Worm (Caenorhabditis elegans): ENCODE data around the gene T03D8.6.

T03D8.6 gene

DNA sequence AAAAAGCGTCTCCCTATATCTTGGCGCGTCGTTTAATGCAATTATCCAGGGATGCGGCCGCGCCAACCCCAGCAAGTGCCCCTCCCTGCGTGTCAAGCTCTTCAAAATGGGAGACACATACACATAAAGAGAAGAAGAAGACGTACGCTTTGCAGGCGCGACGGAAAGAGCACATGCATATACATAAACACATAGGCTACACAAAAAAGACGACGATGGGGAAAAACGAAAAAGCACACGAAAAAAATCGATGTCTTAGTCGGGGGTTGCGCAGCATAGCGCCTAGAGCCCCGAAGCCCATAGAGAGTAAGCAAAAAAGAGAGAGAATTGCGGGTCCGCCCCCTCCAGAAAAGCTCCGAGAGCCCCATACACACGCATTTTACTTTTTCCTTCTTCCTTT is 31.0 kb downstream of the T03D8.6 start, which contains the start of gene tpan-1 (continued):
- TF ChIP-seq nhr-47 (tag; optimal IDR thresholded peaks at IDR 0.05) (peak; percentile 68), dsc-1 (tag; optimal IDR thresholded peaks at IDR 0.05) (peak; percentile 19), nhr-19 (GFP tag; conservative IDR thresholded peaks at IDR 0.05) (peak; percentile 36; the same call in 1 of the 2 replicates), mdl-1 (tag; optimal IDR thresholded peaks at IDR 0.05) (peak in 1 of 2 experiments; percentile 38), snpc-4 (tag; optimal IDR thresholded peaks at IDR 0.05) (peak; percentile 34), vab-15 (tag; optimal IDR thresholded peaks at IDR 0.05) (no peak), aha-1 (tag; optimal IDR thresholded peaks at IDR 0.05) (no peak), dpl-1 (GFP tag; optimal IDR thresholded peaks at IDR 0.05) (peak in 1 of 3 experiments; percentile 27), unc-86 (tag; optimal IDR thresholded peaks at IDR 0.05) (peak; percentile 62), fkh-10 (GFP tag; optimal IDR thresholded peaks at IDR 0.05) (peak; percentile 82)

DNA sequence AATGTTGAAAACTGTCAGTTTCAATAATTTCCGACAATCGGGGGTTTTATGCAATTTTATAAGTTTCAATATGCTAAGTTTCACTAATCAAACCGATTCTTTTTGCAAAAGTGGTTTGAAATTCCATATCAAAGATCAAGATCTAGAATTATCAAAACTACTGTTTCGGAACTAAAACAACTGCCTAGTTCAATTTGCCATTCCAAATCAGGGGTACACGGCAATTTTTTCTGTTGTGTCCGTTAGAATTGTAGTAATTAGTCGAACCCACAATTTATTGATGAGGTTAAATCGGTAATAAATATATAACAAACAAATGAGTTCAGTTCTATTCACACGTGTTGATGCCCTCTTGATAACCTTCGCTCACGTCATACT is 34.3 kb downstream of the T03D8.6 start:
- TF ChIP-seq grh-1 (GFP tag; IDR thresholded peaks at IDR 0.05) (no peak), lin-14 (GFP tag; optimal IDR thresholded peaks at IDR 0.05) (no peak), efl-1 (optimal IDR thresholded peaks at IDR 0.05) (no peak), efl-1 (GFP tag; optimal IDR thresholded peaks at IDR 0.05 in 1 of 2) (peak in 1 of 2 experiments; percentile 64), rnt-1 (tag; optimal IDR thresholded peaks at IDR 0.05) (no peak)

DNA sequence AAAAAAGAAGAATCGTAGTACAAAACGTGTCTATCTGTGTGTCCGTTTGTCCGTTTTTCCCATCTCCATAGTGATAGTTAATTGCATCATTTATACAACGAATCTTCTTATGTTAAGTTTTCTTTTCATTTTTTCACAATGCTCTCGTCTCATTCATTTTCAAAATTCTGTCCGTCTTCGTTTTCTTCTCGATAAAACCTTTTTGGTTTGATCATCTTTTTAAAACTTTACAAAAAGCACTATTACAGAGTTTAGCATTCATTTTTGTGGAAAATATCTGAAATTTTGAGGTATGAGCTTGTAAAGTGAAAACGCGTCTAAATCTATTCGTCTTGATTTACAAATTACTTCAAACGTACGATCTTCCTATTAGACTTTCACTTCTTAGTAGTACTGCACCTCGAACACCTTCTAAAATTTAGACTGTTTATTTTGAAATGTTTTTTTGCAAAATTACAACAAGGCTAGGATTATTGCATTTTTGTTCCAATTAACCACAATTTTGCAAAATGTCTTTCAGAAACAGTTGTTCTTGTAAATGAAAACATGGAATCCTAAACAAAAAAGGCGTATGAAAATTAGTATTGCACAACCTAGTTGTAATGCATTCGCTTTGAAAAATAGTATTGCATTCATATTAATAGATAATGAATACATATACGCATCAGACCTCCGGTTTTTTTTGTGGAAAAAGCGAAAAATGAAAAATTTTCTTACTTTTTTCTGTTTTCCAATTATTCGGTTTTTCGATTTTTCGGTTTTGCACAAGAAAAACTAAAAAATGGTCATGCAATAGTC is 34.9 kb downstream of the T03D8.6 start:
- TF ChIP-seq aly-2 (tag; optimal IDR thresholded peaks at IDR 0.05): no peak
- no peak for TF ChIP-seq nhr-84 (tag; optimal IDR thresholded peaks at IDR 0.05)
- no peak for TF ChIP-seq ces-1 (GFP tag; optimal IDR thresholded peaks at IDR 0.05)
- no peak for TF ChIP-seq unc-30 (tag; optimal IDR thresholded peaks at IDR 0.05)
- no peak for TF ChIP-seq C34B4.2 (tag; optimal IDR thresholded peaks at IDR 0.05)
- TF ChIP-seq lin-39 (tag; optimal IDR thresholded peaks at IDR 0.05): peak; percentile 46
- peak; percentile 9 for TF ChIP-seq nhr-47 (tag; optimal IDR thresholded peaks at IDR 0.05)
- peak; percentile 39 for TF ChIP-seq egl-13 (tag; optimal IDR thresholded peaks at IDR 0.05)
- no peak for TF ChIP-seq unc-98 (GFP tag; IDR thresholded peaks at IDR 0.05)
- TF ChIP-seq ztf-4 (tag; optimal IDR thresholded peaks at IDR 0.05): peak; percentile 37
- no peak for TF ChIP-seq ceh-82 (tag; optimal IDR thresholded peaks at IDR 0.05)
- TF ChIP-seq efl-3 (GFP tag; optimal IDR thresholded peaks at IDR 0.05): no peak
- TF ChIP-seq unc-62 (GFP tag; optimal IDR thresholded peaks at IDR 0.05): no peak
- TF ChIP-seq ama-1 (optimal IDR thresholded peaks at IDR 0.05): peak; percentile 66
- TF ChIP-seq nhr-20 (tag; optimal IDR thresholded peaks at IDR 0.05): no peak
- TF ChIP-seq lin-14 (GFP tag; optimal IDR thresholded peaks at IDR 0.05): peak; percentile 12

DNA sequence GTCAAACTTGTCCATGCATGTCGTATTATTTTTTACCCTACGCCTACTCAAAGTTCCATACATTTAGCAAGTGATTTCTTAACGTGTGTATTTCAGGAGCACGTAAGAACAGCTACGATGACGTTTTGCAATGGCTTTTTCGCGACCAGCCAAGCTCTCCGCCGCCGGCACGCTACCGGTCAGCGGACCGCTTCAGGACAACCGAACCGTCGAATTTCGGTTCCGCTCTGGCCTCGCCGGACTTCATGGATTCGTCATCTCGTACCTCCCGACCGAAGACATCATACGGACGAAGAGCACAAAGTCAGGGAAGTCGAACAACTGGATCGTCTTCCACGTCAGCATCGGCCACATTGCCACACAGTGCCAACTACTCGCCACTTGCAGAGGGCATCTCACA is 36.5 kb downstream of the T03D8.6 start:
- TF ChIP-seq unc-130 (tag; optimal IDR thresholded peaks at IDR 0.05) (no peak), elt-3 (tag; optimal IDR thresholded peaks at IDR 0.05) (no peak), efl-1 (optimal IDR thresholded peaks at IDR 0.05) (no peak), efl-1 (GFP tag; optimal IDR thresholded peaks at IDR 0.05 in 1 of 2) (peak in 1 of 2 experiments; percentile 30), fkh-4 (tag; optimal IDR thresholded peaks at IDR 0.05; ENCODE audit: borderline replicate concordance) (no peak)

DNA sequence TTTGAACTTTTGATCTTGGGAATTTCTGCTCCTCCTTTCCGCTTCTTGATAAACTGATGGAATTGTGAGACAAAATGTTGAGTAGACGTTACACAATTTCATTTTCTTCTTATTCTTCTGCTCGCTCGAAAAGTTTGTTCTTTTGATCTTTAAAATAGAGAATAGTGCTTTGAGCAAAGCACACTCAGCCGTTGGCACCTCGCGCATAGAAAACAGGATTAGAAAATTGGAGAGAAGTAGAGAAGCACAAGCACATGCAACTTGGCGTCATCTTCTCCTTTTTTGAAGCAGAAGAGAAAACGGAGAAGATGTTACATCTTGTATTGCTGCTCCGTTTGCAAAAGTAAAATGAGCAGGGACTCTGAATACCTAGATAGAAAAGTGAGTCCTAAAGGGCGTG is 37.9 kb downstream of the T03D8.6 start:
- peak; percentile 88 for TF ChIP-seq zag-1 (tag; optimal IDR thresholded peaks at IDR 0.05)
- peak; percentile 30 for TF ChIP-seq ama-1 (optimal IDR thresholded peaks at IDR 0.05)
- peak; percentile 97 for TF ChIP-seq fkh-10 (GFP tag; optimal IDR thresholded peaks at IDR 0.05)
- peak; percentile 73 for TF ChIP-seq unc-86 (tag; optimal IDR thresholded peaks at IDR 0.05)
- no peak for TF ChIP-seq C16A3.4 (tag; optimal IDR thresholded peaks at IDR 0.05)
- TF ChIP-seq irx-1 (tag; optimal IDR thresholded peaks at IDR 0.05): peak; percentile 18
- TF ChIP-seq nhr-71 (tag; optimal IDR thresholded peaks at IDR 0.05): peak; percentile 91
- TF ChIP-seq efl-1 (optimal IDR thresholded peaks at IDR 0.05): peak in 1 of 2 experiments; percentile 28
- TF ChIP-seq efl-1 (GFP tag; optimal IDR thresholded peaks at IDR 0.05 in 1 of 2): peak in 1 of 2 experiments; percentile 9
- TF ChIP-seq sox-4 (tag; optimal IDR thresholded peaks at IDR 0.05): peak; percentile 0
- peak; percentile 93 for TF ChIP-seq fkh-8 (tag; optimal IDR thresholded peaks at IDR 0.05)
- TF ChIP-seq xbp-1 (tag; optimal IDR thresholded peaks at IDR 0.05): peak; percentile 34
- no peak for TF ChIP-seq lin-15B (tag; optimal IDR thresholded peaks at IDR 0.05)
- TF ChIP-seq isw-1 (GFP tag; IDR thresholded peaks at IDR 0.05): peak; percentile 30
- peak; percentile 23 to 84 (median 38) for TF ChIP-seq ceh-82 (tag; optimal IDR thresholded peaks at IDR 0.05)
- TF ChIP-seq mef-2 (tag; optimal IDR thresholded peaks at IDR 0.05): peak; percentile 52
- no peak for TF ChIP-seq egl-27 (tag; optimal IDR thresholded peaks at IDR 0.05)
- TF ChIP-seq ztf-4 (tag; optimal IDR thresholded peaks at IDR 0.05): peak; percentile 26
- peak; percentile 84 for TF ChIP-seq ces-1 (GFP tag; optimal IDR thresholded peaks at IDR 0.05)
- peak; percentile 83 for TF ChIP-seq nhr-19 (GFP tag; conservative IDR thresholded peaks at IDR 0.05)
- TF ChIP-seq Y116A8C.19 (tag; optimal IDR thresholded peaks at IDR 0.05; ENCODE audit: borderline replicate concordance): no peak
